Worm (Caenorhabditis elegans): ENCODE data around the gene F19B10.1.

The F19B10.1 gene

ce11 chrII:3680366-3680765 lies 2.6 kb upstream of the F19B10.1 start:
- no peak for TF ChIP-seq unc-62 (GFP tag; optimal IDR thresholded peaks at IDR 0.05)

ce11 chrII:3681365-3682083 lies 1.5 kb upstream of the F19B10.1 start, which contains the start of gene F19B10.10:
F19B10.10 (minus strand) TSS chrII:3681415.
- TF ChIP-seq unc-62 (GFP tag; optimal IDR thresholded peaks at IDR 0.05): no peak

- no peak for TF ChIP-seq unc-62 (GFP tag; optimal IDR thresholded peaks at IDR 0.05)
Observed at ce11 chrII:3684487-3685067, 1.6 kb downstream of the F19B10.1 start.

ce11 chrII:3688333-3688732 lies 5.3 kb downstream of the F19B10.1 start, which contains the start of gene ifas-1:
ifas-1 (minus strand) TSS chrII:3688719.
- TF ChIP-seq unc-62 (GFP tag; optimal IDR thresholded peaks at IDR 0.05): no peak

ce11 chrII:3690646-3691045 lies 7.7 kb downstream of the F19B10.1 start, which contains the start of gene srx-101:
srx-101 (minus strand) TSS chrII:3690746.
- no peak for TF ChIP-seq unc-62 (GFP tag; optimal IDR thresholded peaks at IDR 0.05)

ce11 chrII:3694664-3695063 lies 11.7 kb downstream of the F19B10.1 start, which contains the start of gene srx-102:
srx-102 (minus strand) TSS chrII:3694764.
- no peak for TF ChIP-seq unc-62 (GFP tag; optimal IDR thresholded peaks at IDR 0.05)

- no peak for TF ChIP-seq unc-62 (GFP tag; optimal IDR thresholded peaks at IDR 0.05)
Observed at ce11 chrII:3699591-3699990, 16.6 kb downstream of the F19B10.1 start, which contains the start of gene srx-104. srx-104 (minus strand) TSS chrII:3699691.

- TF ChIP-seq unc-62 (GFP tag; optimal IDR thresholded peaks at IDR 0.05): no peak
Observed at ce11 chrII:3701305-3701704, 18.3 kb downstream of the F19B10.1 start, which contains the start of gene srx-105. srx-105 (minus strand) TSS chrII:3701405.

- no peak for TF ChIP-seq unc-62 (GFP tag; optimal IDR thresholded peaks at IDR 0.05)
Observed at ce11 chrII:3705320-3705719, 22.3 kb downstream of the F19B10.1 start, which contains the start of gene srx-108. srx-108 (plus strand) TSS chrII:3705620.

ce11 chrII:3709255-3709654 lies 26.3 kb downstream of the F19B10.1 start, which contains the start of gene srx-110:
srx-110 (plus strand) TSS chrII:3709555.
- no peak for TF ChIP-seq unc-62 (GFP tag; optimal IDR thresholded peaks at IDR 0.05)

ce11 chrII:3711047-3711446 lies 28.1 kb downstream of the F19B10.1 start, which contains the start of gene fbxc-53:
fbxc-53 (plus strand) TSS chrII:3711291.
- no peak for TF ChIP-seq unc-62 (GFP tag; optimal IDR thresholded peaks at IDR 0.05)

- TF ChIP-seq unc-62 (GFP tag; optimal IDR thresholded peaks at IDR 0.05): no peak
Observed at ce11 chrII:3714595-3714994, 31.6 kb downstream of the F19B10.1 start, which contains the start of gene srh-100. srh-100 (minus strand) TSS chrII:3714695.

- TF ChIP-seq unc-62 (GFP tag; optimal IDR thresholded peaks at IDR 0.05): no peak
Observed at ce11 chrII:3716455-3716854, 33.5 kb downstream of the F19B10.1 start, which contains the start of gene srh-99. srh-99 (minus strand) TSS chrII:3716555.

- no peak for TF ChIP-seq unc-62 (GFP tag; optimal IDR thresholded peaks at IDR 0.05)
Observed at ce11 chrII:3716961-3717360, 34.0 kb downstream of the F19B10.1 start, which contains the start of gene fbxc-52. fbxc-52 (plus strand) TSS chrII:3717261.

- TF ChIP-seq unc-62 (GFP tag; optimal IDR thresholded peaks at IDR 0.05): no peak
Observed at ce11 chrII:3721016-3721415, 38.0 kb downstream of the F19B10.1 start, which contains the start of gene C46E10.3. C46E10.3 (plus strand) TSS chrII:3721316.

- TF ChIP-seq unc-62 (GFP tag; optimal IDR thresholded peaks at IDR 0.05): no peak
Observed at ce11 chrII:3724175-3724715, 41.3 kb downstream of the F19B10.1 start, which contains the start of gene C46E10.1. C46E10.1 (plus strand) TSS chrII:3724225.

All from whole organism, dauer.